Fruit fly (Drosophila melanogaster) whole organism, pupa: ENCODE data around the gene CG14223.

Experiments used
- CG12605 ChIP-seq: fragments of 200-800 bp; sonication (Bioruptor generic); IDR thresholded peaks from 2 replicates; pipeline ENCODE4 v1.3.6; 2022; ENCODE audit warnings: missing biosample characterization, missing genetic modification characterization
- CG14655 ChIP-seq: fragments of 200-800 bp; sonication (Bioruptor generic); optimal IDR thresholded peaks from 3 replicates; lab custom pipeline; 2017; ENCODE audit warnings: mild to moderate bottlenecking, missing biosample characterization, missing genetic modification reagents, missing genetic modification characterization
- CG15710 ChIP-seq: fragments of 200-800 bp; sonication (Bioruptor generic); optimal IDR thresholded peaks from 2 replicates; lab custom pipeline; 2018; ENCODE audit warnings: missing biosample characterization, mild to moderate bottlenecking, missing genetic modification characterization, moderate library complexity
- D1 ChIP-seq: fragments of 200-800 bp; sonication (Bioruptor generic); optimal IDR thresholded peaks from 2 replicates; lab custom pipeline; 2018; ENCODE audit warnings: missing biosample characterization, mild to moderate bottlenecking, missing genetic modification characterization, moderate library complexity
- EcR ChIP-seq: fragments of 200-800 bp; sonication (Bioruptor generic); optimal IDR thresholded peaks from 3 replicates; lab custom pipeline; 2019; ENCODE audit warnings: missing biosample characterization, missing genetic modification characterization, mild to moderate bottlenecking, moderate library complexity, missing genetic modification reagents
- Pif1A ChIP-seq: fragments of 200-800 bp; sonication (Bioruptor generic); optimal IDR thresholded peaks from 3 replicates; lab custom pipeline; 2016; ENCODE audit warnings: missing biosample characterization, missing genetic modification characterization
- Snoo ChIP-seq: fragments of 200-800 bp; sonication (Bioruptor generic); optimal IDR thresholded peaks from 3 replicates; lab custom pipeline; 2017; ENCODE audit warnings: missing biosample characterization, mild to moderate bottlenecking, missing genetic modification characterization, inconsistent platforms
- fd96Ca ChIP-seq: fragments of 200-800 bp; sonication (Bioruptor generic); IDR thresholded peaks from 3 replicates; pipeline ENCODE4 v1.3.6; 2022; ENCODE audit warnings: missing biosample characterization, missing genetic modification characterization
- gl ChIP-seq: fragments of 200-800 bp; sonication (Bioruptor generic); optimal IDR thresholded peaks from 2 replicates; lab custom pipeline; 2018; ENCODE audit warnings: missing biosample characterization, mild to moderate bottlenecking, missing genetic modification characterization

dm6 chrX:19711936-19712335, 48.2 kb upstream of the CG14223 start:
- TF ChIP-seq fd96Ca (GFP tag; lab: Robert Waterston, UW) = no peak
- TF ChIP-seq CG12605 (GFP tag; lab: Robert Waterston, UW) = no peak
- no peak for TF ChIP-seq Snoo (tag; lab: Kevin White, UChicago)
- TF ChIP-seq EcR (GFP tag; lab: Kevin White, UChicago) = no peak
- no peak for TF ChIP-seq gl (tag; lab: Kevin White, UChicago)
- no peak for TF ChIP-seq CG15710
- no peak for TF ChIP-seq D1
- no peak for TF ChIP-seq Pif1A (GFP tag; lab: Kevin White, UChicago)
- TF ChIP-seq CG14655 = no peak
